Fruit fly (Drosophila melanogaster) whole organism, embryonic: ENCODE data around the gene CG43448.

Experiments
- Bdp1 ChIP-seq: fragments of 200-800 bp; sonication (Bioruptor generic); optimal IDR thresholded peaks from 3 replicates; lab custom pipeline; 2016; ENCODE audit warnings: missing biosample characterization, missing genetic modification characterization
- BtbVII ChIP-seq: fragments of 200-800 bp; sonication (Bioruptor generic); optimal IDR thresholded peaks from 3 replicates; lab custom pipeline; 2017; ENCODE audit warnings: missing biosample characterization, mild to moderate bottlenecking, missing genetic modification characterization
- CG10209 ChIP-seq: fragments of 200-800 bp; sonication (Bioruptor generic); optimal IDR thresholded peaks from 3 replicates; lab custom pipeline; 2017; ENCODE audit warnings: missing biosample characterization, mild to moderate bottlenecking, missing genetic modification characterization, missing genetic modification reagents
- CG10274 ChIP-seq: fragments of 200-800 bp; sonication (Bioruptor generic); optimal IDR thresholded peaks from 3 replicates; lab custom pipeline; 2017; ENCODE audit warnings: missing biosample characterization, mild to moderate bottlenecking, missing genetic modification characterization
- CG11504 ChIP-seq: fragments of 200-800 bp; sonication (Bioruptor generic); optimal IDR thresholded peaks from 3 replicates; lab custom pipeline; 2019; ENCODE audit warnings: missing biosample characterization, mild to moderate bottlenecking, missing genetic modification characterization, moderate library complexity
- CG12071 ChIP-seq: fragments of 200-800 bp; sonication (Bioruptor generic); optimal IDR thresholded peaks from 3 replicates; lab custom pipeline; 2018; ENCODE audit warnings: missing biosample characterization, mild to moderate bottlenecking, missing genetic modification characterization
- CG12391 ChIP-seq: fragments of 200-800 bp; sonication (Bioruptor generic); optimal IDR thresholded peaks from 3 replicates; lab custom pipeline; 2018; ENCODE audit warnings: missing biosample characterization, mild to moderate bottlenecking, missing genetic modification characterization, moderate library complexity
- CG13296 ChIP-seq: fragments of 200-800 bp; sonication (Bioruptor generic); optimal IDR thresholded peaks from 3 replicates; lab custom pipeline; 2018; ENCODE audit warnings: missing biosample characterization, mild to moderate bottlenecking, missing genetic modification characterization
- CG16815 ChIP-seq: fragments of 200-800 bp; sonication (Bioruptor generic); optimal IDR thresholded peaks from 3 replicates; lab custom pipeline; 2017; ENCODE audit warnings: missing biosample characterization, mild to moderate bottlenecking, missing genetic modification characterization
- CG3407 ChIP-seq: fragments of 200-800 bp; sonication (Bioruptor generic); optimal IDR thresholded peaks from 2 replicates; lab custom pipeline; 2018; ENCODE audit warnings: missing biosample characterization, mild to moderate bottlenecking, missing genetic modification characterization
- CG3726 ChIP-seq: fragments of 200-800 bp; sonication (Bioruptor generic); IDR thresholded peaks from 3 replicates; pipeline ENCODE4, ENCODE4 v1.3.6; 2022; ENCODE audit warnings: missing biosample characterization, missing genetic modification characterization
- CG5953 ChIP-seq: fragments of 200-800 bp; sonication (Bioruptor generic); IDR thresholded peaks from 2 replicates; pipeline ENCODE4 v1.3.6; 2022; ENCODE audit warnings: missing biosample characterization, missing genetic modification characterization
- CG6813 ChIP-seq: fragments of 200-800 bp; sonication (Bioruptor generic); optimal IDR thresholded peaks from 2 replicates; lab custom pipeline; 2017; ENCODE audit warnings: missing biosample characterization, missing genetic modification characterization, mild to moderate bottlenecking, moderate library complexity, missing genetic modification reagents
- CG7372 ChIP-seq: fragments of 200-800 bp; sonication (Bioruptor generic); IDR thresholded peaks from 2 replicates; pipeline ENCODE4 v1.3.6; 2022; ENCODE audit warnings: missing biosample characterization, missing genetic modification characterization
- CG7556 ChIP-seq: fragments of 200-800 bp; sonication (Bioruptor generic); optimal IDR thresholded peaks from 2 replicates; lab custom pipeline; 2017; ENCODE audit warnings: missing biosample characterization, mild to moderate bottlenecking, missing genetic modification characterization
- CG7987 ChIP-seq: fragments of 200-800 bp; sonication (Bioruptor generic); optimal IDR thresholded peaks from 2 replicates; lab custom pipeline; 2018; ENCODE audit warnings: missing biosample characterization, mild to moderate bottlenecking, missing genetic modification characterization, moderate library complexity
- CG8478 ChIP-seq: fragments of >200 bp; optimal IDR thresholded peaks from 2 replicates; lab custom pipeline; 2018
- CG9727 ChIP-seq: fragments of 200-800 bp; sonication (Bioruptor generic); optimal IDR thresholded peaks from 3 replicates; lab custom pipeline; 2017; ENCODE audit warnings: missing biosample characterization, mild to moderate bottlenecking, missing genetic modification characterization
- CG9876 ChIP-seq: fragments of 200-800 bp; sonication (Bioruptor generic); optimal IDR thresholded peaks from 2 replicates; lab custom pipeline; 2016; ENCODE audit warnings: missing biosample characterization, missing genetic modification characterization
- Camta ChIP-seq: fragments of 200-800 bp; sonication (Bioruptor generic); optimal IDR thresholded peaks from 2 replicates; lab custom pipeline; 2016; ENCODE audit warnings: missing biosample characterization, missing genetic modification characterization
- CoRest ChIP-seq: fragments of 200-800 bp; sonication (Bioruptor generic); optimal IDR thresholded peaks from 3 replicates; lab custom pipeline; 2018; ENCODE audit warnings: missing biosample characterization, mild to moderate bottlenecking, missing genetic modification characterization, moderate library complexity
- CrebB ChIP-seq: fragments of 200-800 bp; sonication (Bioruptor generic); optimal IDR thresholded peaks from 3 replicates; lab custom pipeline; 2018; ENCODE audit warnings: missing biosample characterization, mild to moderate bottlenecking, missing genetic modification characterization
- Dad ChIP-seq: fragments of 200-800 bp; sonication (Bioruptor generic); optimal IDR thresholded peaks from 3 replicates; lab custom pipeline; 2016; ENCODE audit warnings: missing biosample characterization, missing genetic modification characterization
- Fer2 ChIP-seq: fragments of 200-800 bp; sonication (Bioruptor generic); optimal IDR thresholded peaks from 2 replicates; lab custom pipeline; 2018; ENCODE audit warnings: missing biosample characterization, mild to moderate bottlenecking, missing genetic modification characterization, moderate library complexity
- Gsc ChIP-seq: fragments of 200-800 bp; sonication (Bioruptor generic); IDR thresholded peaks from 2 replicates; pipeline ENCODE4 v1.3.6; 2022; ENCODE audit warnings: missing biosample characterization, missing genetic modification characterization
- HmgZ ChIP-seq: fragments of 200-800 bp; sonication (Bioruptor generic); optimal IDR thresholded peaks from 2 replicates; lab custom pipeline; 2018; ENCODE audit warnings: missing biosample characterization, mild to moderate bottlenecking, missing genetic modification characterization
- Hmx ChIP-seq: fragments of 200-800 bp; sonication (Bioruptor generic); optimal IDR thresholded peaks from 2 replicates; lab custom pipeline; 2016; ENCODE audit warnings: missing biosample characterization, missing genetic modification characterization
- Hr51 ChIP-seq, 2 experiments: fragments of 200-800 bp; sonication (Bioruptor generic); optimal IDR thresholded peaks; 2 replicates in 1 of 2; 3 replicates in 1 of 2; lab custom pipeline; 2016 to 2018; ENCODE audit warnings: missing biosample characterization in 2 of 2, missing genetic modification characterization in 2 of 2, mild to moderate bottlenecking in 1 of 2, moderate library complexity in 1 of 2
- MESR4 ChIP-seq: fragments of 200-800 bp; sonication (Bioruptor generic); optimal IDR thresholded peaks from 2 replicates; lab custom pipeline; 2018; ENCODE audit warnings: missing biosample characterization, mild to moderate bottlenecking, missing genetic modification characterization, moderate library complexity
- Spps ChIP-seq: fragments of 200-800 bp; sonication (Bioruptor generic); optimal IDR thresholded peaks from 2 replicates; lab custom pipeline; 2018; ENCODE audit warnings: missing biosample characterization, mild to moderate bottlenecking, missing genetic modification characterization
- Sry-β ChIP-seq: fragments of 200-800 bp; sonication (Bioruptor generic); optimal IDR thresholded peaks from 2 replicates; lab custom pipeline; 2018; ENCODE audit warnings: missing biosample characterization, mild to moderate bottlenecking, missing genetic modification characterization, moderate library complexity
- ap ChIP-seq: fragments of 200-800 bp; sonication (Bioruptor generic); IDR thresholded peaks from 2 replicates; pipeline ENCODE4 v1.3.6; 2022; ENCODE audit warnings: missing biosample characterization, missing genetic modification characterization
- ara ChIP-seq: fragments of 200-800 bp; sonication (Bioruptor generic); IDR thresholded peaks from 2 replicates; pipeline ENCODE4 v1.3.6; 2022; ENCODE audit warnings: missing biosample characterization, missing genetic modification characterization
- chinmo ChIP-seq: fragments of 200-800 bp; sonication (Bioruptor generic); IDR thresholded peaks from 4 replicates; pipeline ENCODE4 v1.3.6; 2022; ENCODE audit warnings: missing biosample characterization, missing genetic modification characterization; ENCODE audit not compliant: partially characterized antibody
- dmrt99B ChIP-seq: fragments of 200-800 bp; sonication (Bioruptor generic); optimal IDR thresholded peaks from 2 replicates; lab custom pipeline; 2018; ENCODE audit warnings: missing biosample characterization, mild to moderate bottlenecking, missing genetic modification characterization, moderate library complexity
- hth ChIP-seq: fragments of >200 bp; optimal IDR thresholded peaks from 2 replicates; lab custom pipeline; 2017; ENCODE audit warnings: inconsistent platforms
- insv ChIP-seq, 2 experiments: fragments of 200-800 bp; sonication (Bioruptor generic); optimal IDR thresholded peaks; 3 replicates each; lab custom pipeline; 2016 to 2018; ENCODE audit warnings: missing biosample characterization in 2 of 2, missing genetic modification characterization in 2 of 2
- inv ChIP-seq: fragments of 200-800 bp; sonication (Bioruptor generic); IDR thresholded peaks from 2 replicates; pipeline ENCODE4 v1.3.6; 2022; ENCODE audit warnings: missing biosample characterization, missing genetic modification characterization; ENCODE audit not compliant: partially characterized antibody
- jigr1 ChIP-seq: fragments of 200-800 bp; sonication (Bioruptor generic); IDR thresholded peaks from 3 replicates; pipeline ENCODE4 v1.3.6; 2022; ENCODE audit warnings: missing biosample characterization, missing genetic modification characterization
- jumu ChIP-seq: fragments of 200-800 bp; sonication (Bioruptor generic); optimal IDR thresholded peaks from 3 replicates; lab custom pipeline; 2016; ENCODE audit warnings: missing biosample characterization, missing genetic modification characterization
- kah ChIP-seq: fragments of 200-800 bp; sonication (Bioruptor generic); optimal IDR thresholded peaks from 2 replicates; lab custom pipeline; 2018; ENCODE audit warnings: missing biosample characterization, mild to moderate bottlenecking, missing genetic modification characterization
- onecut ChIP-seq: fragments of 200-800 bp; sonication (Bioruptor generic); IDR thresholded peaks from 2 replicates; pipeline ENCODE4 v1.3.6; 2022; ENCODE audit warnings: missing biosample characterization, missing genetic modification characterization
- p53 ChIP-seq: fragments of 200-800 bp; sonication (Bioruptor generic); optimal IDR thresholded peaks from 2 replicates; lab custom pipeline; 2016; ENCODE audit warnings: missing biosample characterization, missing genetic modification characterization
- ranshi ChIP-seq: fragments of 200-800 bp; sonication (Bioruptor generic); IDR thresholded peaks from 2 replicates; pipeline ENCODE4 v1.3.6; 2022; ENCODE audit warnings: missing biosample characterization, missing genetic modification characterization
- rib ChIP-seq: fragments of 200-800 bp; sonication (Bioruptor generic); IDR thresholded peaks from 2 replicates; pipeline ENCODE4 v1.3.6; 2022; ENCODE audit warnings: missing biosample characterization, missing genetic modification characterization
- row ChIP-seq: fragments of 200-800 bp; sonication (Bioruptor generic); IDR thresholded peaks from 3 replicates; pipeline ENCODE4 v1.3.6; 2022; ENCODE audit warnings: missing biosample characterization, missing genetic modification characterization
- sc ChIP-seq, 3 experiments: fragments of >200 bp in 2 of 3; fragments of 200-800 bp in 1 of 3; sonication (Bioruptor generic) in 1 of 3; optimal IDR thresholded peaks; 2 replicates in 2 of 3; 3 replicates in 1 of 3; lab custom pipeline; 2017; ENCODE audit warnings: mild to moderate bottlenecking in 1 of 3, missing biosample characterization in 1 of 3, missing genetic modification characterization in 1 of 3, missing genetic modification reagents in 1 of 3
- sens ChIP-seq: fragments of 200-800 bp; sonication (Bioruptor generic); peaks from one replicate; lab custom pipeline; 2016; ENCODE audit warnings: missing biosample characterization, missing genetic modification characterization
- sens-2 ChIP-seq: fragments of 200-800 bp; sonication (Bioruptor generic); IDR thresholded peaks from 2 replicates; pipeline ENCODE4 v1.3.6; 2022; ENCODE audit warnings: missing biosample characterization, missing genetic modification characterization
- ssp ChIP-seq: fragments of 200-800 bp; sonication (Bioruptor generic); IDR thresholded peaks from 2 replicates; pipeline ENCODE4 v1.3.6; 2022; ENCODE audit warnings: missing biosample characterization, missing genetic modification characterization
- usp ChIP-seq: fragments of >200 bp; optimal IDR thresholded peaks from 2 replicates; lab custom pipeline; 2017; ENCODE audit warnings: missing biosample characterization, missing genetic modification characterization

Gene CG43448

DNA sequence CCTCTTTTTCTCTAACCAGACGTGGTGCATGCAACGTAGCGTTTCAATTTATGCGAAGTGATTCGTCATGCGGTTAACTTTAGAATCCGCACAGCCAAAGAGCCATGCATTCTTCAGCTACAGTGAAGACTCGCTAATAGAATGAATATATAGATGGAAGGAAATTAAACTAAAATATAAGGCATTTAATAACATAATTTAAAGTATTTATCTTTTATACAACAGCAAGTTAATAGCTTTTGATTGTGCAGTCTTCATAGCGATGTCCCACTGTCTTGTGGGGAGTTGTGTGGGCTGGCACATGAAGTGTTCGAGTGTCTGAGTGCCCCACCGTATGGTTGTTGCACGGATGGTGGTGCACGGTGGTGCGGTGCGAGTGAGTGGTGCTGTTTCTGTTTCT lies 27.9 kb upstream of the CG43448 start (continued):
- TF ChIP-seq CG9876 (GFP tag; lab: Kevin White, UChicago) = no peak
- TF ChIP-seq CG16815 (GFP tag; lab: Kevin White, UChicago) = peak; percentile 31
- TF ChIP-seq CG10209 (GFP tag; lab: Kevin White, UChicago) = peak; percentile 42
- peak; percentile 93 for TF ChIP-seq sens (GFP tag; lab: Kevin White, UChicago)
- TF ChIP-seq chinmo (GFP tag; lab: Robert Waterston, UW) = no peak
- TF ChIP-seq jumu (GFP tag; lab: Kevin White, UChicago) = no peak
- no peak for TF ChIP-seq hth (lab: Kevin White, UChicago)
- TF ChIP-seq CG8478 (lab: Kevin White, UChicago) = no peak
- TF ChIP-seq CG12391 = peak; percentile 70
- TF ChIP-seq CG7987 (GFP tag; lab: Kevin White, UChicago) = no peak
- no peak for TF ChIP-seq BtbVII (GFP tag; lab: Kevin White, UChicago)
- no peak for TF ChIP-seq HmgZ (tag; lab: Kevin White, UChicago)
- TF ChIP-seq Sry-β = no peak
- TF ChIP-seq CG12071 (GFP tag; lab: Kevin White, UChicago) = no peak
- TF ChIP-seq jigr1 (GFP tag; lab: Robert Waterston, UW) = 0 out of 3 replicates have a peak, but pooled peaks have one; percentile 47
- TF ChIP-seq Hmx = no peak
- peak; percentile 58 for TF ChIP-seq sens-2
- peak; percentile 71 for TF ChIP-seq dmrt99B (tag; lab: Kevin White, UChicago)
- peak; percentile 62 for TF ChIP-seq onecut (GFP tag; lab: Robert Waterston, UW)
- TF ChIP-seq Camta (GFP tag; lab: Kevin White, UChicago) = peak; percentile 9
- TF ChIP-seq CG7372 = peak; percentile 28; the same call in 1 of the 2 replicates
- TF ChIP-seq MESR4 (GFP tag; lab: Kevin White, UChicago) = no peak
- TF ChIP-seq insv (GFP tag; optimal IDR thresholded peaks at IDR 0.05; lab: Kevin White, UChicago) = no peak
- no peak for TF ChIP-seq Spps (tag; lab: Kevin White, UChicago)
- no peak for TF ChIP-seq p53 (GFP tag; lab: Kevin White, UChicago)
- TF ChIP-seq CoRest (tag; lab: Kevin White, UChicago) = peak; percentile 55
- TF ChIP-seq rib (GFP tag; lab: Robert Waterston, UW) = no peak
- no peak for TF ChIP-seq usp (GFP tag; lab: Kevin White, UChicago)
- TF ChIP-seq inv (GFP tag; lab: Robert Waterston, UW) = no peak
- TF ChIP-seq kah (GFP tag; lab: Kevin White, UChicago) = no peak
- no peak for TF ChIP-seq CG13296 (GFP tag; lab: Kevin White, UChicago)
- TF ChIP-seq CG3407 = peak; percentile 55
- TF ChIP-seq ssp (GFP tag; lab: Robert Waterston, UW) = peak; percentile 38
- no peak for TF ChIP-seq Fer2 (tag; lab: Kevin White, UChicago)
- no peak for TF ChIP-seq sc (optimal IDR thresholded peaks at IDR 0.05; lab: Kevin White, UChicago)
- peak; percentile 23 for TF ChIP-seq sc (GFP tag; optimal IDR thresholded peaks at IDR 0.05; lab: Kevin White, UChicago)
- TF ChIP-seq row (GFP tag; lab: Robert Waterston, UW) = peak; percentile 72
- no peak for TF ChIP-seq CG10274 (GFP tag; lab: Kevin White, UChicago)
- peak; percentile 80; the same call in 1 of the 2 replicates for TF ChIP-seq ranshi (GFP tag; lab: Robert Waterston, UW)
- TF ChIP-seq CG7556 (GFP tag; lab: Kevin White, UChicago) = peak; percentile 31
- no peak for TF ChIP-seq Dad (GFP tag; lab: Kevin White, UChicago)
- peak; percentile 20 for TF ChIP-seq CG9727 (GFP tag; lab: Kevin White, UChicago)
- TF ChIP-seq Gsc (GFP tag; lab: Robert Waterston, UW) = peak; percentile 58
- TF ChIP-seq Hr51 (GFP tag; optimal IDR thresholded peaks at IDR 0.05; lab: Kevin White, UChicago) = peak in 1 of 2 experiments; percentile 54
- TF ChIP-seq Bdp1 (GFP tag; lab: Kevin White, UChicago) = no peak
- peak; percentile 78 for TF ChIP-seq ara (GFP tag; lab: Robert Waterston, UW)
- TF ChIP-seq CrebB (tag; lab: Kevin White, UChicago) = no peak
- peak; percentile 61 for TF ChIP-seq CG11504 (tag; lab: Kevin White, UChicago)
- TF ChIP-seq CG3726 = 0 out of 3 replicates have a peak, but pooled peaks have one; percentile 18
- 0 out of 2 replicates have a peak, but pooled peaks have one; percentile 47 for TF ChIP-seq CG5953 (GFP tag; lab: Robert Waterston, UW)
- TF ChIP-seq ap (GFP tag; lab: Robert Waterston, UW) = 0 out of 2 replicates have a peak, but pooled peaks have one; percentile 39
- no peak for TF ChIP-seq CG6813
